Fruit fly (Drosophila melanogaster) whole organism: ENCODE data around the gene CG8925.
A peak's percentile ranks its signal among the peaks of the same experiment; 100 is the strongest.

Source experiments
- CG8478 ChIP-seq: fragments of >200 bp; optimal IDR thresholded peaks from 2 replicates; lab custom pipeline; 2018; ENCODE audit warnings: inconsistent platforms
- Dll ChIP-seq: fragments of >200 bp; optimal IDR thresholded peaks from 2 replicates; lab custom pipeline; 2017
- EcR ChIP-seq, 2 experiments: fragments of >200 bp; optimal IDR thresholded peaks; 2 replicates each; lab custom pipeline; 2017; ENCODE audit warnings: missing biosample characterization in 2 of 2, missing genetic modification characterization in 2 of 2, missing genetic modification reagents in 2 of 2
- pan ChIP-seq: fragments of >200 bp; optimal IDR thresholded peaks from 2 replicates; lab custom pipeline; 2017
- psq ChIP-seq: fragments of >200 bp; optimal IDR thresholded peaks from 2 replicates; lab custom pipeline; 2017
- usp ChIP-seq: fragments of >200 bp; optimal IDR thresholded peaks from 2 replicates; lab custom pipeline; 2017; ENCODE audit warnings: missing biosample characterization, missing genetic modification characterization, mixed read lengths

Gene CG8925

DNA sequence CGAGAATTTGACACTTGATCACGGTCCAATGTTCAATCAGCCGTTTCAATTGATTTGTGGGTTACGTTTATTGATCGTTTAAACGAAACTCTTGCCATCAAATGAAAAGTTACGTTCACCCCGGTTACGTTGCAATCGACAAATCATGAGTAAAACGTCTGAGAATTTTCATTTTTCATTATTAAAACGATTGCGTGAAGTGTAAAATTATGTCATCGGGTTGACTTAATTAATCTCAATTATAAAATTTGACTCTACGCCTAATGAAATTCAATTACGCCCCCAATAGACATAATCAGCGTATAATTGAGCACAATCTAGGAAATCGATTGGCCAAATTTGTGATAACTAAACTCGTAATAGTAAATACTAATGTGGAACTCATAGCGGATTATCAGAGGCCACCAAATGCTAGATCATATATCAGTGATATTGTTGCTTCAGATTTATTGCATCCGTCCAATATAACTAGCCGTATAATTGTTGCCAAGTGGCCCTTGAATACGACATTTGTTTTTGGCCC lies 28.8 kb downstream of the CG8925 start:
- no peak for TF ChIP-seq Dll (lab: Kevin White, UChicago)
- no peak for TF ChIP-seq psq (lab: Kevin White, UChicago)
- no peak for TF ChIP-seq CG8478 (lab: Kevin White, UChicago)
- no peak for TF ChIP-seq EcR (GFP tag; optimal IDR thresholded peaks at IDR 0.05; lab: Kevin White, UChicago)
- no peak for TF ChIP-seq usp (GFP tag; lab: Kevin White, UChicago)

- no peak for TF ChIP-seq Dll (lab: Kevin White, UChicago)
- no peak for TF ChIP-seq EcR (GFP tag; optimal IDR thresholded peaks at IDR 0.05; lab: Kevin White, UChicago)
- no peak for TF ChIP-seq usp (GFP tag; lab: Kevin White, UChicago)
- TF ChIP-seq psq (lab: Kevin White, UChicago): no peak
- TF ChIP-seq pan (lab: Kevin White, UChicago): no peak
- no peak for TF ChIP-seq CG8478 (lab: Kevin White, UChicago)
Observed at dm6 chr3R:16202335-16203024, 30.7 kb downstream of the CG8925 start.

- TF ChIP-seq CG8478 (lab: Kevin White, UChicago) (no peak), psq (lab: Kevin White, UChicago) (no peak), pan (lab: Kevin White, UChicago) (no peak), EcR (GFP tag; optimal IDR thresholded peaks at IDR 0.05; lab: Kevin White, UChicago) (no peak), Dll (lab: Kevin White, UChicago) (no peak), usp (GFP tag; lab: Kevin White, UChicago) (no peak)
Observed at dm6 chr3R:16203025-16203421, 31.2 kb downstream of the CG8925 start, which contains the start of the genes CG6126 and CG31287. Gene CG6126, minus strand, starts transcription at chr3R:16203083. Gene CG31287, plus strand, starts transcription at chr3R:16203371.

- no peak for TF ChIP-seq usp (GFP tag; lab: Kevin White, UChicago)
- TF ChIP-seq Dll (lab: Kevin White, UChicago): no peak
- TF ChIP-seq EcR (GFP tag; optimal IDR thresholded peaks at IDR 0.05; lab: Kevin White, UChicago): no peak
- TF ChIP-seq psq (lab: Kevin White, UChicago): no peak
- no peak for TF ChIP-seq pan (lab: Kevin White, UChicago)
- peak; percentile 5 for TF ChIP-seq CG8478 (lab: Kevin White, UChicago)
Observed at dm6 chr3R:16205155-16205778, 33.5 kb downstream of the CG8925 start, which contains the start of gene mtSSB. Gene mtSSB, minus strand, starts transcription at chr3R:16205250.

dm6 chr3R:16206162-16206561 lies 34.4 kb downstream of the CG8925 start:
- TF ChIP-seq psq (lab: Kevin White, UChicago) (no peak), EcR (GFP tag; optimal IDR thresholded peaks at IDR 0.05; lab: Kevin White, UChicago) (no peak), pan (lab: Kevin White, UChicago) (no peak), CG8478 (lab: Kevin White, UChicago) (no peak), usp (GFP tag; lab: Kevin White, UChicago) (no peak), Dll (lab: Kevin White, UChicago) (no peak)

- TF ChIP-seq psq (lab: Kevin White, UChicago): no peak
- TF ChIP-seq EcR (GFP tag; optimal IDR thresholded peaks at IDR 0.05; lab: Kevin White, UChicago): peak in 1 of 2 experiments; percentile 41
Observed at dm6 chr3R:16207074-16207609, 35.4 kb downstream of the CG8925 start.

dm6 chr3R:16208106-16208780 lies 36.5 kb downstream of the CG8925 start:
- TF ChIP-seq psq (lab: Kevin White, UChicago): no peak
- TF ChIP-seq EcR (GFP tag; optimal IDR thresholded peaks at IDR 0.05; lab: Kevin White, UChicago): peak in 1 of 2 experiments; percentile 19

DNA sequence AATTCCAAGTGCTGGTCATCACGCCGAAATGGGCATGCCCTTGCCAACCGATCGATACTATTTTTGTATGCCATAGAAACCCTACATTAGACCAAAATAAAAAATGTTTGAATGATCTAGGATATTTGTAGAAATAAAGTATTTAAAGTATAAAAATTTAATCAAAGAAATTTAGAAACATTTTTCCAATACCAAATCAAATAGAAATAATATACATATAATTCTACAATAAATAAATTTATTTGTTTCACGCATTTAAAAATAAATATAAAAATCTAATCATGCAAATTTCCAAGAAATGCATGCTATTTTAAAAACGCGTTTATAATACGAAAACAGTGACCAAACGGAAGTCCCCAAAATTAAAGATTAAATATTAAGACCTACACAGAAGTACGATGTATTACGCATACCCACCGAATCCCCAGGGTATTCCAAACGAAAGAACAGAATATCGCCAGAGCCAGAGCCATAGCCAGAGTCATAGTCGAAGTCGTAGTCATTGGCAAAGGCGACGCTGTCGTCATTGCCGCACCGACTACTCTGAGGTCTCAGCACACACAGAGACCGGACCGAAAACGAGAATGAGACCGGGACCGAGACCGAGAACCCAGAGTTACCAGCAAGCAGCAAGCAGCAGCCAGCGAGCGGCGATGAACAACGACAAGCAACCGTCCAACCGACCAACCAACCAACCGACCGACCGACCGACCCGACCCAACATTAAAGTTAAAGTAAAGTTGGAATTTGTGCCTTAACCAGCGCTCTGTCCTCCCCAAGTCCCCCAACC lies 37.3 kb downstream of the CG8925 start:
- no peak for TF ChIP-seq psq (lab: Kevin White, UChicago)
- TF ChIP-seq pan (lab: Kevin White, UChicago): peak; percentile 70

DNA sequence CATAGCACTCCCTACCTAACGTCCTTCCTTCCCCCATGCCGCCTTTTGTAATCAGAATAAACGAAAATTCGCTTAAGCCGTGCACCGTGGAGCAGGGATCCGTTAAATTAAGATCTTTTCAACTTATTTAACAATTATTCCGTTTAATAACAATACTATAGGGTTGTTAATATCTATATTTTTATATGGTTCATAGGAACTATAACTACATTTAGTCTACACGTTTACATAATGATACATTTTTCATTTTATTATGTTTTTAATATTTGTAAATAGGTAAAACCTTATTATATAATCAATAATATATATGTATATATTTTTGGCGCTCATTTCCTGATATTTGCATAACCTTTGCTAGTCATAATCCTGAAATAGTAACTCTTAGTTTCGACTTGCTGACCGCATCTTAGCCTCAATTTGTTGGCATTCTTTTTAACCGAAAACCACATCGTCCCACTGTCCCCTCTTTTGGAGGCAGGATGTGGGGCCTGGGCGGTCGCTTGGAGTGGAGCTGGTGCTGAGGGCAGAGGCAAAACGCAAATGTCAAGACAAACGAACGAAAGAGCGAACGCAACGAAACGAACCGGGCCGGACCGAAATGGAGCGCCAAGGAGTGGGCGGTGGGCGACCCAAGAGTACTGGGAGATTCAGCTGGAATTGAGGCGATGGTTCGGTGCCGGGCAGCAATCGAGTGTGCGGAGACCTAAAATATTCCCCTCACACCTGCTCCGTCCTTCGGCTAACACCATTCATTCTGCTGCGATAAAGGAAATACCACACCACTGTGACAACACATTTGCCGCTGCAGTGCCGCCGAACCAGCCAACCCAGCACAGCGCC lies 38.1 kb downstream of the CG8925 start:
- TF ChIP-seq pan (lab: Kevin White, UChicago): no peak
- TF ChIP-seq psq (lab: Kevin White, UChicago): no peak
- TF ChIP-seq Dll (lab: Kevin White, UChicago): peak; percentile 23
- TF ChIP-seq EcR (GFP tag; optimal IDR thresholded peaks at IDR 0.05; lab: Kevin White, UChicago): no peak
- TF ChIP-seq usp (GFP tag; lab: Kevin White, UChicago): no peak
- TF ChIP-seq CG8478 (lab: Kevin White, UChicago): no peak
